Fruit fly (Drosophila melanogaster) whole organism, prepupa: ENCODE data around the gene CG7601.

ENCODE experiments used
- Blimp-1 ChIP-seq: fragments of 200-800 bp; sonication (Bioruptor generic); optimal IDR thresholded peaks from 3 replicates; lab custom pipeline; 2017; ENCODE audit warnings: missing biosample characterization, missing genetic modification characterization, mild to moderate bottlenecking, moderate library complexity, missing genetic modification reagents
- CG10631 ChIP-seq: fragments of 200-800 bp; sonication (Bioruptor generic); optimal IDR thresholded peaks from 2 replicates; lab custom pipeline; 2016; ENCODE audit warnings: missing biosample characterization, missing genetic modification characterization
- CG11294 ChIP-seq: fragments of 200-800 bp; sonication (Bioruptor generic); IDR thresholded peaks from 2 replicates; pipeline ENCODE4 v1.3.6; 2022; ENCODE audit warnings: missing biosample characterization, missing genetic modification characterization
- CG15336 ChIP-seq: fragments of 200-800 bp; sonication (Bioruptor generic); IDR thresholded peaks from 2 replicates; pipeline ENCODE4 v1.3.6; 2022; ENCODE audit warnings: missing biosample characterization, missing genetic modification characterization
- CG1621 ChIP-seq: fragments of 200-800 bp; sonication (Bioruptor generic); optimal IDR thresholded peaks from 3 replicates; lab custom pipeline; 2018; ENCODE audit warnings: missing biosample characterization, mild to moderate bottlenecking, missing genetic modification characterization
- CG16779 ChIP-seq: fragments of 200-800 bp; sonication (Bioruptor generic); optimal IDR thresholded peaks from 3 replicates; lab custom pipeline; 2017; ENCODE audit warnings: missing biosample characterization, mild to moderate bottlenecking, missing genetic modification characterization
- CG3032 ChIP-seq: fragments of 200-800 bp; optimal IDR thresholded peaks from 2 replicates; lab custom pipeline; 2019; ENCODE audit warnings: missing biosample characterization, mild to moderate bottlenecking, missing genetic modification characterization, moderate library complexity
- CG31627 ChIP-seq: fragments of 200-800 bp; sonication (Bioruptor generic); optimal IDR thresholded peaks from 3 replicates; lab custom pipeline; 2016; ENCODE audit warnings: missing biosample characterization, missing genetic modification characterization
- CG32006 ChIP-seq: fragments of 200-800 bp; sonication (Bioruptor generic); optimal IDR thresholded peaks from 3 replicates; lab custom pipeline; 2017; ENCODE audit warnings: missing biosample characterization, mild to moderate bottlenecking, missing genetic modification characterization
- CG34406 ChIP-seq: fragments of 200-800 bp; sonication (Bioruptor generic); optimal IDR thresholded peaks from 3 replicates; lab custom pipeline; 2016; ENCODE audit warnings: missing biosample characterization, missing genetic modification characterization
- CG4318 ChIP-seq: fragments of 200-800 bp; sonication (Bioruptor generic); optimal IDR thresholded peaks from 3 replicates; lab custom pipeline; 2017; ENCODE audit warnings: missing biosample characterization, mild to moderate bottlenecking, missing genetic modification characterization
- CG6163 ChIP-seq: fragments of 200-800 bp; sonication (Bioruptor generic); IDR thresholded peaks from 3 replicates; pipeline ENCODE4 v1.3.6; 2022; ENCODE audit warnings: missing biosample characterization, missing genetic modification characterization
- CG6276 ChIP-seq: fragments of 200-800 bp; sonication (Bioruptor generic); optimal IDR thresholded peaks from 2 replicates; lab custom pipeline; 2017; ENCODE audit warnings: missing biosample characterization, mild to moderate bottlenecking, missing genetic modification characterization
- CG6792 ChIP-seq: fragments of 200-800 bp; sonication (Bioruptor generic); optimal IDR thresholded peaks from 3 replicates; lab custom pipeline; 2016; ENCODE audit warnings: missing biosample characterization, missing genetic modification characterization
- CG6808 ChIP-seq: fragments of 200-800 bp; sonication (Bioruptor generic); optimal IDR thresholded peaks from 3 replicates; lab custom pipeline; 2017; ENCODE audit warnings: missing biosample characterization, missing genetic modification characterization, mild to moderate bottlenecking, moderate library complexity, missing genetic modification reagents
- CG8119 ChIP-seq: fragments of 200-800 bp; sonication (Bioruptor generic); IDR thresholded peaks from 3 replicates; pipeline ENCODE4 v1.3.6; 2022; ENCODE audit warnings: missing biosample characterization, missing genetic modification characterization
- CG8319 ChIP-seq: fragments of 200-800 bp; sonication (Bioruptor generic); optimal IDR thresholded peaks from 3 replicates; lab custom pipeline; 2016; ENCODE audit warnings: missing biosample characterization, missing genetic modification characterization
- CG8632 ChIP-seq: fragments of 200-800 bp; sonication (Bioruptor generic); optimal IDR thresholded peaks from 3 replicates; lab custom pipeline; 2016; ENCODE audit warnings: missing biosample characterization, missing genetic modification characterization
- CG9139 ChIP-seq: fragments of 200-800 bp; sonication (Bioruptor generic); optimal IDR thresholded peaks from 3 replicates; lab custom pipeline; 2017; ENCODE audit warnings: missing biosample characterization, mild to moderate bottlenecking, missing genetic modification characterization
- Eip75B ChIP-seq: fragments of 200-800 bp; sonication (Bioruptor generic); optimal IDR thresholded peaks from 3 replicates; lab custom pipeline; 2016; ENCODE audit warnings: missing biosample characterization, missing genetic modification characterization
- Eip78C ChIP-seq: fragments of 200-800 bp; sonication (Bioruptor generic); peaks from one replicate; lab custom pipeline; 2016; ENCODE audit warnings: missing biosample characterization, missing genetic modification characterization
- Ets21C ChIP-seq: fragments of 200-800 bp; sonication (Bioruptor generic); optimal IDR thresholded peaks from 3 replicates; lab custom pipeline; 2016; ENCODE audit warnings: missing biosample characterization, missing genetic modification characterization
- Ets96B ChIP-seq: fragments of 200-800 bp; optimal IDR thresholded peaks from 2 replicates; lab custom pipeline; 2019; ENCODE audit warnings: missing biosample characterization, mild to moderate bottlenecking, missing genetic modification characterization, moderate library complexity
- Gug ChIP-seq: fragments of 200-800 bp; sonication (Bioruptor generic); IDR thresholded peaks from 2 replicates; pipeline ENCODE4 v1.3.6; 2022; ENCODE audit warnings: missing biosample characterization, missing genetic modification characterization
- Hr4 ChIP-seq: fragments of 200-800 bp; sonication (Bioruptor generic); optimal IDR thresholded peaks from 3 replicates; lab custom pipeline; 2016; ENCODE audit warnings: missing biosample characterization, missing genetic modification characterization
- Met ChIP-seq: fragments of 200-800 bp; sonication (Bioruptor generic); optimal IDR thresholded peaks from 3 replicates; lab custom pipeline; 2016; ENCODE audit warnings: missing biosample characterization, missing genetic modification characterization
- OdsH ChIP-seq: fragments of 200-800 bp; sonication (Bioruptor generic); optimal IDR thresholded peaks from 3 replicates; lab custom pipeline; 2016; ENCODE audit warnings: missing biosample characterization, missing genetic modification characterization
- Smox ChIP-seq: fragments of 200-800 bp; sonication (Bioruptor generic); optimal IDR thresholded peaks from 3 replicates; lab custom pipeline; 2016; ENCODE audit warnings: missing biosample characterization, missing genetic modification characterization
- Sox102F ChIP-seq: fragments of 200-800 bp; sonication (Bioruptor generic); optimal IDR thresholded peaks from 2 replicates; lab custom pipeline; 2016; ENCODE audit warnings: missing biosample characterization, mild to moderate bottlenecking, missing genetic modification characterization
- Sox14 ChIP-seq: fragments of 200-800 bp; sonication (Bioruptor generic); optimal IDR thresholded peaks from 3 replicates; lab custom pipeline; 2016; ENCODE audit warnings: missing biosample characterization, missing genetic modification characterization
- Sox15 ChIP-seq: fragments of 200-800 bp; sonication (Bioruptor generic); optimal IDR thresholded peaks from 3 replicates; lab custom pipeline; 2016; ENCODE audit warnings: missing biosample characterization, missing genetic modification characterization
- achi ChIP-seq: fragments of 200-800 bp; sonication (Bioruptor generic); optimal IDR thresholded peaks from 3 replicates; lab custom pipeline; 2016; ENCODE audit warnings: missing biosample characterization, missing genetic modification characterization
- acj6 ChIP-seq: fragments of 200-800 bp; sonication (Bioruptor generic); optimal IDR thresholded peaks from 3 replicates; lab custom pipeline; 2016; ENCODE audit warnings: missing biosample characterization, missing genetic modification characterization
- cyc ChIP-seq: fragments of 200-800 bp; sonication (Bioruptor generic); optimal IDR thresholded peaks from 3 replicates; lab custom pipeline; 2016; ENCODE audit warnings: missing biosample characterization, missing genetic modification characterization
- dac ChIP-seq: fragments of 200-800 bp; sonication (Bioruptor generic); optimal IDR thresholded peaks from 2 replicates; lab custom pipeline; 2017; ENCODE audit warnings: missing biosample characterization, mild to moderate bottlenecking, missing genetic modification characterization
- dsx ChIP-seq: fragments of 200-800 bp; optimal IDR thresholded peaks from 3 replicates; lab custom pipeline; 2019; ENCODE audit warnings: missing biosample characterization, mild to moderate bottlenecking, missing genetic modification characterization, moderate library complexity; ENCODE audit not compliant: poor library complexity, severe bottlenecking
- esn ChIP-seq: fragments of 200-800 bp; sonication (Bioruptor generic); optimal IDR thresholded peaks from 2 replicates; lab custom pipeline; 2016; ENCODE audit warnings: missing biosample characterization, mild to moderate bottlenecking, missing genetic modification characterization, moderate library complexity
- fd59A ChIP-seq: fragments of 200-800 bp; sonication (Bioruptor generic); optimal IDR thresholded peaks from 2 replicates; lab custom pipeline; 2017; ENCODE audit warnings: missing biosample characterization, mild to moderate bottlenecking, missing genetic modification characterization, missing genetic modification reagents
- fd85E ChIP-seq: fragments of 200-800 bp; sonication (Bioruptor generic); optimal IDR thresholded peaks from 3 replicates; lab custom pipeline; 2016; ENCODE audit warnings: missing biosample characterization, missing genetic modification characterization
- lz ChIP-seq: fragments of 200-800 bp; sonication (Bioruptor generic); optimal IDR thresholded peaks from 3 replicates; lab custom pipeline; 2016; ENCODE audit warnings: missing biosample characterization, missing genetic modification characterization
- pdm3 ChIP-seq: fragments of 200-800 bp; sonication (Bioruptor generic); optimal IDR thresholded peaks from 3 replicates; lab custom pipeline; 2016; ENCODE audit warnings: missing biosample characterization, missing genetic modification characterization
- salr ChIP-seq, 2 experiments: fragments of 200-800 bp; sonication (Bioruptor generic); optimal IDR thresholded peaks; 3 replicates each; lab custom pipeline; 2016 to 2018; ENCODE audit warnings: missing biosample characterization in 2 of 2, missing genetic modification characterization in 2 of 2, mild to moderate bottlenecking in 1 of 2
- spab ChIP-seq: fragments of 200-800 bp; sonication (Bioruptor generic); optimal IDR thresholded peaks from 2 replicates; lab custom pipeline; 2017; ENCODE audit warnings: missing biosample characterization, mild to moderate bottlenecking, missing genetic modification characterization, missing genetic modification reagents
- ss ChIP-seq, 2 experiments: fragments of 200-800 bp; sonication (Bioruptor generic); optimal IDR thresholded peaks; 2 replicates in 1 of 2; 3 replicates in 1 of 2; lab custom pipeline; 2017 to 2018; ENCODE audit warnings: mild to moderate bottlenecking in 2 of 2, missing biosample characterization in 2 of 2, missing genetic modification characterization in 2 of 2, moderate library complexity in 1 of 2
- svp ChIP-seq: fragments of 200-800 bp; sonication (Bioruptor generic); peaks from one replicate; lab custom pipeline; 2016; ENCODE audit warnings: missing biosample characterization, missing genetic modification characterization
- topi ChIP-seq: fragments of 200-800 bp; sonication (Bioruptor generic); optimal IDR thresholded peaks from 3 replicates; lab custom pipeline; 2016; ENCODE audit warnings: missing biosample characterization, missing genetic modification characterization

Gene CG7601

DNA sequence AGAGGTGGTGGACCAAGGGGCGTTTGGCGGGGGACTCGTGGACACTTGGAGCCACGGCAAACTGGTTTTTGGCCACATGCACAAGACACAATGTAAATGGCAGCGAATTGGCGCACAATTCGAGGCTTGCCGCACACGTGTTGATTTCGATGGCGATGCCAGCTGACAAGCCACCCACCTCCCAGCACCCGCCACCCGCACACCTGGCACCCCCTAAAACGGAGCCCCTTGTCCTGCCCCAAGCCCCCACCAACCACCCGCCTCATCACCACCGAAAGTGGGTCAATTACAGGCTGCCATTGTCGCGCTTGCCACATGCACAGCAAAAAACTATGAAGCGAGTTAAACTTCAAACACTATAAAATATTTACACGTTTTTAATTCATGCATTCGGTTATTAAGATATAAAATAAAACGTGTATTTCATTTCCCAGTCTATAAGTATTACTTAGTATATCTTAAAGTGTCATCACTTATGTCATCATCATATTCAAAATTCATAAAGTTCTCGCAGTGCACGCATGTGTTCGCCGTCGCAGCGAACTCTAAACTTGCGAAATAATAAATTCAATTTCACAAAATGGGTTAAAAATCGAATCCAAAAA lies 21.7 kb upstream of the CG7601 start (continued):
- TF ChIP-seq Hr4 (GFP tag; lab: Kevin White, UChicago) (peak; percentile 79), salr (GFP tag; optimal IDR thresholded peaks at IDR 0.05; lab: Kevin White, UChicago) (peak in 1 of 2 experiments; percentile 11), CG31627 (GFP tag; lab: Kevin White, UChicago) (peak; percentile 43), Sox102F (GFP tag; lab: Kevin White, UChicago) (peak; percentile 36), achi (peak; percentile 63), acj6 (GFP tag; lab: Kevin White, UChicago) (peak; percentile 59), pdm3 (GFP tag; lab: Kevin White, UChicago) (peak; percentile 71), Ets21C (GFP tag; lab: Kevin White, UChicago) (no peak), fd59A (GFP tag; lab: Kevin White, UChicago) (no peak), CG9139 (GFP tag; lab: Kevin White, UChicago) (no peak), lz (peak; percentile 39), CG32006 (GFP tag; lab: Kevin White, UChicago) (peak; percentile 78), CG8632 (GFP tag; lab: Kevin White, UChicago) (peak; percentile 60), svp (peak; percentile 63), OdsH (GFP tag; lab: Kevin White, UChicago) (peak; percentile 67), Ets96B (tag; lab: Kevin White, UChicago) (peak; percentile 46), CG10631 (GFP tag; lab: Kevin White, UChicago) (peak; percentile 40), CG3032 (tag; lab: Kevin White, UChicago) (peak; percentile 26), esn (peak; percentile 57), CG16779 (no peak), CG8119 (GFP tag; lab: Robert Waterston, UW) (peak; percentile 83), cyc (GFP tag; lab: Kevin White, UChicago) (peak; percentile 39), Blimp-1 (GFP tag; lab: Kevin White, UChicago) (no peak), fd85E (peak; percentile 13), CG6163 (GFP tag; lab: Robert Waterston, UW) (peak; percentile 85), CG11294 (GFP tag; lab: Robert Waterston, UW) (peak; percentile 57; the same call in 1 of the 2 replicates), CG34406 (GFP tag; lab: Kevin White, UChicago) (peak; percentile 62), Eip75B (GFP tag; lab: Kevin White, UChicago) (peak; percentile 50)

DNA sequence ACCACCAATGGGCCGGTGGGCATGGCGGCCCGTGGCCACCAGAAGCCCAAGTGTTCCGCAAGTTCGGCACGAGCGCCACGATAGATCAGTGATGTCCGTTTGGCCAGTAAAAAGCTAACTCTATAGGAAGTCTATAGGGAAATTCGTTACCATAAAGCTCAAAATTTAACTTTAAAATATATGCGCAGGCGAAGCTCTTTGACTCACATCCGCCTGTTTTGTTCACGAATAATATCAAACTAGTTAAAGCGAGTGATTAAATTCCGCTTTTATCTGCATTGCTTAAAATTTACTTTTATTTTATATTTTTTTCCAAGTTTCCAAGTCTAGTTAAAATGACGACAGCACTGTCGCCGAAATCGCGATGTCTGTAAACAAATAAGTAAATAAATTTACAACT lies 21.1 kb upstream of the CG7601 start:
- TF ChIP-seq dac (GFP tag; lab: Kevin White, UChicago) = peak; percentile 58
- TF ChIP-seq CG8319 (GFP tag; lab: Kevin White, UChicago) = no peak
- peak; percentile 75 for TF ChIP-seq svp
- TF ChIP-seq ss (GFP tag; optimal IDR thresholded peaks at IDR 0.05; lab: Kevin White, UChicago) = no peak
- TF ChIP-seq spab (GFP tag; lab: Kevin White, UChicago) = no peak
- peak; percentile 85 for TF ChIP-seq CG32006 (GFP tag; lab: Kevin White, UChicago)
- TF ChIP-seq CG6276 = peak; percentile 45
- TF ChIP-seq Sox15 = peak; percentile 30
- peak; percentile 65 for TF ChIP-seq topi
- TF ChIP-seq Eip78C = peak; percentile 93
- peak; percentile 40 for TF ChIP-seq Ets96B (tag; lab: Kevin White, UChicago)
- no peak for TF ChIP-seq fd85E
- peak; percentile 57 for TF ChIP-seq Sox102F (GFP tag; lab: Kevin White, UChicago)
- peak; percentile 61 for TF ChIP-seq Met (GFP tag; lab: Kevin White, UChicago)
- TF ChIP-seq CG15336 (GFP tag; lab: Robert Waterston, UW) = peak; percentile 74
- TF ChIP-seq CG10631 (GFP tag; lab: Kevin White, UChicago) = peak; percentile 19
- no peak for TF ChIP-seq CG1621
- no peak for TF ChIP-seq dsx (GFP tag; lab: Kevin White, UChicago)
- peak; percentile 74 for TF ChIP-seq CG8119 (GFP tag; lab: Robert Waterston, UW)
- TF ChIP-seq lz = peak; percentile 47
- peak in 1 of 2 experiments; percentile 54 for TF ChIP-seq salr (GFP tag; optimal IDR thresholded peaks at IDR 0.05; lab: Kevin White, UChicago)
- no peak for TF ChIP-seq CG8632 (GFP tag; lab: Kevin White, UChicago)
- peak; percentile 38 for TF ChIP-seq CG31627 (GFP tag; lab: Kevin White, UChicago)
- TF ChIP-seq Eip75B (GFP tag; lab: Kevin White, UChicago) = peak; percentile 48
- TF ChIP-seq Smox (GFP tag; lab: Kevin White, UChicago) = peak; percentile 42
- no peak for TF ChIP-seq CG6792 (GFP tag; lab: Kevin White, UChicago)
- TF ChIP-seq CG6808 = peak; percentile 22
- peak; percentile 73 for TF ChIP-seq CG4318 (GFP tag; lab: Kevin White, UChicago)
- TF ChIP-seq Sox14 (GFP tag; lab: Kevin White, UChicago) = peak; percentile 14
- TF ChIP-seq pdm3 (GFP tag; lab: Kevin White, UChicago) = peak; percentile 59
- peak; percentile 27 for TF ChIP-seq CG34406 (GFP tag; lab: Kevin White, UChicago)
- TF ChIP-seq achi = peak; percentile 50
- TF ChIP-seq Ets21C (GFP tag; lab: Kevin White, UChicago) = peak; percentile 12
- 0 out of 2 replicates have a peak, but pooled peaks have one; percentile 14 for TF ChIP-seq Gug
